Fruit fly (Drosophila melanogaster): ENCODE data around the gene snRNP-U1-70K.

The snRNP-U1-70K gene

DNA sequence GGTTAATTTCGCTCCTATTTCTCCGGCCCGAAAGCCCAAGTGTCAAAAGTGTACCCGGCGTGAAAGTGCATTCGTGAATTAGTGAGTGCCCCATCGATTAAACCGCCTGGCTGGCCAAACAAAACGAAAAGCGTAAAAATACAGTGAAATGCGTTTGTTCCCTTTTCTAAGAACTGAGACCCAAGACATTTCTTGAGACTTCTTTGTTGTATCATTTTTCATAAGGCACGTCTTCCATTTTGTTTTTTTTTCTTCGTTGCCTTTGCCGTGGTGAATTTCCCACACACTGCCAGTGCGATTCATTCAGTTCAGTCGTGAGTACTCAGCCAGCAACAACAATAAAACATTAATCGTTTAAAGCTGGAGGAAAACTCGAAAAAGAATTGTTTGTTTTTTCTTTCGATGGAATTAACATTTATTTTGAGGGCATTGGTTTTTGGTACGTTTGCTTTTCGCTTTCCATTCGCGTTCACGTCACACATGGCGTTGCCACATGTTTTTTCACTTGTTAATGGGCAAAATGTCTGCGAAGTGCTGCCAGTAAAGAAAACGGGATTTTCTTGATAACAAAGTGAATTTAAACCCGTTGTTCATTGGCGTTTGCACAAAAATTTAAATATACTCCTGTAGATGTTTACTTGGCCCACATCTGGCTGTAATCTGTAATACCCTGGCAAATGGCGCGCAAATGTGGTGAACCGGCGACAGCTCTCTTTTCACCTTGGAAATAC is 50.0 kb downstream of the snRNP-U1-70K start (continued):
- TF ChIP-seq Trl (optimal IDR thresholded peaks at IDR 0.05) (no peak), Trl (GFP tag; optimal IDR thresholded peaks at IDR 0.05) (no peak), CG8765 (GFP tag; IDR thresholded peaks at IDR 0.05) (no peak), crc (GFP tag; optimal IDR thresholded peaks at IDR 0.05) (no peak), CG31365 (tag; optimal IDR thresholded peaks at IDR 0.05) (no peak), gcm2 (GFP tag; optimal IDR thresholded peaks at IDR 0.05) (no peak), Side (GFP tag; optimal IDR thresholded peaks at IDR 0.05) (no peak), H2.0 (GFP tag; IDR thresholded peaks at IDR 0.05) (no peak), CG2712 (tag; optimal IDR thresholded peaks at IDR 0.05) (peak; percentile 13), CrebB (tag; optimal IDR thresholded peaks at IDR 0.05) (no peak), CG10209 (GFP tag; optimal IDR thresholded peaks at IDR 0.05) (no peak), ab (GFP tag; optimal IDR thresholded peaks at IDR 0.05) (no peak), CG30020 (tag; optimal IDR thresholded peaks at IDR 0.05) (no peak), sens-2 (GFP tag; IDR thresholded peaks at IDR 0.05) (no peak), D (optimal IDR thresholded peaks at IDR 0.05) (peak; percentile 46), D (GFP tag; optimal IDR thresholded peaks at IDR 0.05) (no peak), oc (tag; optimal IDR thresholded peaks at IDR 0.05) (no peak), YL-1 (GFP tag; optimal IDR thresholded peaks at IDR 0.05) (no peak), CG1024 (GFP tag; IDR thresholded peaks at IDR 0.05) (no peak), da (GFP tag; optimal IDR thresholded peaks at IDR 0.05) (no peak), CG1603 (tag; optimal IDR thresholded peaks at IDR 0.05) (no peak), chinmo (GFP tag; IDR thresholded peaks at IDR 0.05; ENCODE audit: partially characterized antibody) (no peak), CG9817 (tag; optimal IDR thresholded peaks at IDR 0.05) (no peak), tgo (GFP tag; IDR thresholded peaks at IDR 0.05) (no peak), CG2678 (tag; optimal IDR thresholded peaks at IDR 0.05) (no peak), CG11398 (GFP tag; optimal IDR thresholded peaks at IDR 0.05) (no peak), nerfin-2 (GFP tag; IDR thresholded peaks at IDR 0.05; ENCODE audit: partially characterized antibody) (no peak), CG17568 (GFP tag; optimal IDR thresholded peaks at IDR 0.05) (no peak), bigmax (GFP tag; optimal IDR thresholded peaks at IDR 0.05) (no peak), nom (GFP tag; optimal IDR thresholded peaks at IDR 0.05) (peak; percentile 40), tin (GFP tag; optimal IDR thresholded peaks at IDR 0.05) (no peak), CG6813 (GFP tag; optimal IDR thresholded peaks at IDR 0.05) (no peak), hbn (GFP tag; IDR thresholded peaks at IDR 0.05; ENCODE audit: partially characterized antibody) (no peak), CG7963 (GFP tag; IDR thresholded peaks at IDR 0.05; ENCODE audit: partially characterized antibody) (no peak), Lpt (GFP tag; optimal IDR thresholded peaks at IDR 0.05) (no peak), Abd-B (GFP tag; optimal IDR thresholded peaks at IDR 0.05) (no peak), twi (tag; optimal IDR thresholded peaks at IDR 0.05) (peak; percentile 87), HLH54F (GFP tag; optimal IDR thresholded peaks at IDR 0.05) (no peak), aop (GFP tag; IDR thresholded peaks at IDR 0.05) (no peak), Hmx (GFP tag; optimal IDR thresholded peaks at IDR 0.05) (peak; percentile 41), CG8388 (GFP tag; optimal IDR thresholded peaks at IDR 0.05) (no peak), CG1792 (GFP tag; optimal IDR thresholded peaks at IDR 0.05) (no peak), CG8089 (GFP tag; optimal IDR thresholded peaks at IDR 0.05) (no peak), CG4617 (GFP tag; optimal IDR thresholded peaks at IDR 0.05; ENCODE audit: borderline replicate concordance) (no peak), CG2129 (GFP tag; IDR thresholded peaks at IDR 0.05; ENCODE audit: partially characterized antibody) (no peak), Jarid2 (GFP tag; optimal IDR thresholded peaks at IDR 0.05) (no peak), CG32767 (GFP tag; IDR thresholded peaks at IDR 0.05) (no peak), Xrp1 (GFP tag; IDR thresholded peaks at IDR 0.05) (no peak), ERR (GFP tag; optimal IDR thresholded peaks at IDR 0.05) (peak; percentile 3), CG12769 (tag; optimal IDR thresholded peaks at IDR 0.05) (peak; percentile 50), CG14441 (GFP tag; IDR thresholded peaks at IDR 0.05) (no peak)
